Fruit fly (Drosophila melanogaster) whole organism, embryonic: ENCODE results near the gene stv.

Experiments used
- CG4360 ChIP-seq: fragments of 200-800 bp; sonication (Bioruptor generic); IDR thresholded peaks from 2 replicates; pipeline ENCODE4 v1.3.6; 2022; ENCODE audit warnings: missing biosample characterization, missing genetic modification characterization
- CG4707 ChIP-seq: fragments of 200-800 bp; sonication (Bioruptor generic); optimal IDR thresholded peaks from 2 replicates; lab custom pipeline; 2018; ENCODE audit warnings: missing biosample characterization, mild to moderate bottlenecking, missing genetic modification characterization, moderate library complexity
- CG9609 ChIP-seq: fragments of 200-800 bp; sonication (Bioruptor generic); optimal IDR thresholded peaks from 3 replicates; lab custom pipeline; 2016; ENCODE audit warnings: missing biosample characterization, missing genetic modification characterization
- CTCF ChIP-seq: fragments of 200-800 bp; sonication (Bioruptor generic); optimal IDR thresholded peaks from 2 replicates; lab custom pipeline; 2017; ENCODE audit warnings: missing biosample characterization, mild to moderate bottlenecking, missing genetic modification characterization, moderate library complexity
- tap ChIP-seq: fragments of 200-800 bp; optimal IDR thresholded peaks from 3 replicates; lab custom pipeline; 2019; ENCODE audit warnings: missing biosample characterization, mild to moderate bottlenecking, missing genetic modification characterization, moderate library complexity
- usp ChIP-seq: fragments of >200 bp; optimal IDR thresholded peaks from 2 replicates; lab custom pipeline; 2017; ENCODE audit warnings: missing biosample characterization, missing genetic modification characterization
- vfl ChIP-seq: fragments of 200-800 bp; sonication (Bioruptor generic); optimal IDR thresholded peaks from 2 replicates; lab custom pipeline; 2016; ENCODE audit warnings: missing biosample characterization, missing genetic modification characterization

dm6 chr3L:13479609-13480240 is 2.4 kb downstream of the stv start:
- TF ChIP-seq vfl (no peak), CTCF (no peak), tap (no peak), usp (GFP tag; lab: Kevin White, UChicago) (no peak), CG4707 (GFP tag; lab: Kevin White, UChicago) (no peak), CG4360 (GFP tag; lab: Robert Waterston, UW) (no peak), CG9609 (GFP tag; lab: Kevin White, UChicago) (no peak)
